Fruit fly (Drosophila melanogaster): Measurements from ENCODE around the gene Taf10b.

Gene Taf10b

dm6 chr2L:2759654-2760053, 8.0 kb downstream of the Taf10b start, which contains the start of the genes HemK2, Snapin and Tnpo-SR (continued):
- peak; percentile 81 for TF ChIP-seq tna (GFP tag; IDR thresholded peaks at IDR 0.05; ENCODE audit: partially characterized antibody)
- TF ChIP-seq CG15479 (GFP tag; optimal IDR thresholded peaks at IDR 0.05): peak; percentile 6
- TF ChIP-seq repo (GFP tag; optimal IDR thresholded peaks at IDR 0.05): peak; percentile 41
- peak; percentile 82 for TF ChIP-seq CG4328 (GFP tag; optimal IDR thresholded peaks at IDR 0.05)
- peak; percentile 96 for TF ChIP-seq CG3847 (GFP tag; IDR thresholded peaks at IDR 0.05)
- TF ChIP-seq CG10959 (GFP tag; IDR thresholded peaks at IDR 0.05): peak; percentile 87
- TF ChIP-seq jumu (GFP tag; optimal IDR thresholded peaks at IDR 0.05): peak; percentile 85
- TF ChIP-seq Dp (GFP tag; optimal IDR thresholded peaks at IDR 0.05): peak; percentile 43
- TF ChIP-seq CG17912 (GFP tag; optimal IDR thresholded peaks at IDR 0.05): peak; percentile 62
- peak in 1 of 2 experiments; percentile 1 for TF ChIP-seq tll (GFP tag; optimal IDR thresholded peaks at IDR 0.05)
- TF ChIP-seq Dref (GFP tag; IDR thresholded peaks at IDR 0.05): peak; percentile 80
- peak; percentile 53 for TF ChIP-seq Hey (tag; optimal IDR thresholded peaks at IDR 0.05)
- TF ChIP-seq CG2120 (GFP tag; optimal IDR thresholded peaks at IDR 0.05): peak; percentile 96
- peak; percentile 84 for TF ChIP-seq fd96Cb (tag; optimal IDR thresholded peaks at IDR 0.05)
- TF ChIP-seq gro (GFP tag; optimal IDR thresholded peaks at IDR 0.05): peak; percentile 91
- TF ChIP-seq CG17829 (tag; optimal IDR thresholded peaks at IDR 0.05): peak; percentile 94
- peak; percentile 67 for TF ChIP-seq Atf-2 (GFP tag; optimal IDR thresholded peaks at IDR 0.05)
- peak; percentile 24 for TF ChIP-seq fd64A (GFP tag; optimal IDR thresholded peaks at IDR 0.05)
- peak; percentile 15; the same call in 1 of the 2 replicates for TF ChIP-seq bowl (GFP tag; IDR thresholded peaks at IDR 0.05)
- TF ChIP-seq CG10431 (GFP tag; optimal IDR thresholded peaks at IDR 0.05): peak; percentile 67
- TF ChIP-seq tgo (GFP tag; IDR thresholded peaks at IDR 0.05): peak; percentile 95
- no peak; the same call in 1 of the 2 replicates for TF ChIP-seq Dip2 (GFP tag; IDR thresholded peaks at IDR 0.05)
- TF ChIP-seq CG4404 (GFP tag; IDR thresholded peaks at IDR 0.05): peak; percentile 94
- peak; percentile 81 for TF ChIP-seq sens-2 (GFP tag; IDR thresholded peaks at IDR 0.05)
- TF ChIP-seq vfl (GFP tag; optimal IDR thresholded peaks at IDR 0.05): peak; percentile 92
- peak; percentile 26 for TF ChIP-seq Mes4 (GFP tag; optimal IDR thresholded peaks at IDR 0.05)
- TF ChIP-seq CG7357 (GFP tag; IDR thresholded peaks at IDR 0.05): peak; percentile 77
- TF ChIP-seq Elba2 (GFP tag; optimal IDR thresholded peaks at IDR 0.05): peak; percentile 77
- TF ChIP-seq CG1233 (GFP tag; optimal IDR thresholded peaks at IDR 0.05): peak; percentile 88
- peak; percentile 94 for TF ChIP-seq NFAT (GFP tag; IDR thresholded peaks at IDR 0.05)
- TF ChIP-seq dmrt11E (tag; optimal IDR thresholded peaks at IDR 0.05): peak; percentile 90
- peak; percentile 91 for TF ChIP-seq CG11695 (GFP tag; IDR thresholded peaks at IDR 0.05)
- peak; percentile 85 for TF ChIP-seq CG42726 (GFP tag; IDR thresholded peaks at IDR 0.05; ENCODE audit: partially characterized antibody)
- peak; percentile 91 for TF ChIP-seq unpg (GFP tag; optimal IDR thresholded peaks at IDR 0.05)
- TF ChIP-seq Vsx1 (GFP tag; optimal IDR thresholded peaks at IDR 0.05): peak; percentile 84
- TF ChIP-seq HmgD (GFP tag; optimal IDR thresholded peaks at IDR 0.05): no peak
- TF ChIP-seq Six4 (GFP tag; optimal IDR thresholded peaks at IDR 0.05): peak; percentile 77
- TF ChIP-seq Dek (tag; optimal IDR thresholded peaks at IDR 0.05): peak; percentile 91
- TF ChIP-seq Hr39 (optimal IDR thresholded peaks at IDR 0.05): no peak
- TF ChIP-seq Med (GFP tag): peak; percentile 98
- no peak for TF ChIP-seq D (optimal IDR thresholded peaks at IDR 0.05)
- TF ChIP-seq D (GFP tag; optimal IDR thresholded peaks at IDR 0.05): peak; percentile 68
- TF ChIP-seq Asciz (GFP tag; optimal IDR thresholded peaks at IDR 0.05): peak; percentile 72
- peak; percentile 95 for TF ChIP-seq Aef1 (GFP tag; IDR thresholded peaks at IDR 0.05)
- TF ChIP-seq CG8359 (GFP tag; optimal IDR thresholded peaks at IDR 0.05; ENCODE audit: borderline replicate concordance): peak; percentile 59
- TF ChIP-seq CG12391 (tag; optimal IDR thresholded peaks at IDR 0.05): peak; percentile 96
- peak; percentile 92 for TF ChIP-seq CG32772 (GFP tag; IDR thresholded peaks at IDR 0.05)
- TF ChIP-seq sr (GFP tag; IDR thresholded peaks at IDR 0.05): peak; percentile 56; the same call in 1 of the 3 replicates
- TF ChIP-seq fru (optimal IDR thresholded peaks at IDR 0.05): no peak
- TF ChIP-seq grn (GFP tag; optimal IDR thresholded peaks at IDR 0.05): peak; percentile 41
- peak; percentile 46 for TF ChIP-seq Hmx (GFP tag; optimal IDR thresholded peaks at IDR 0.05)
- peak; percentile 71 for TF ChIP-seq CG10274 (GFP tag; optimal IDR thresholded peaks at IDR 0.05)

Data from whole organism, embryonic.